Worm (Caenorhabditis elegans) whole organism, L4 larva: ENCODE results near the gene gcy-32.

Experiments
- F26F4.8 ChIP-seq: fragments of 200-800 bp; sonication (Bioruptor generic); conservative IDR thresholded peaks from 2 replicates; pipeline ENCODE4 v1.3.6; 2022; ENCODE audit warnings: missing genetic modification characterization, missing compliant biosample characterization
- F49E8.2 ChIP-seq: sonication (generic microtip); optimal IDR thresholded peaks from 2 replicates; lab custom pipeline; 2016; ENCODE audit warnings: missing compliant biosample characterization, mild to moderate bottlenecking, missing genetic modification characterization, borderline replicate concordance
- T26A8.4 ChIP-seq: fragments of 200-800 bp; sonication (Bioruptor generic); IDR thresholded peaks from 2 replicates; pipeline ENCODE4 v1.3.6; 2022; ENCODE audit warnings: missing genetic modification characterization, missing compliant biosample characterization
- Y48G9A.11 ChIP-seq: fragments of 200-800 bp; sonication (Bioruptor generic); IDR thresholded peaks from 2 replicates; pipeline ENCODE4 v1.3.6; 2022; ENCODE audit warnings: missing genetic modification reagents, missing genetic modification characterization, missing compliant biosample characterization
- ZK337.2 ChIP-seq: fragments of 200-800 bp; sonication (Bioruptor generic); IDR thresholded peaks from 2 replicates; pipeline ENCODE4 v1.3.6; 2022; ENCODE audit warnings: missing genetic modification reagents, missing genetic modification characterization, missing compliant biosample characterization
- aha-1 ChIP-seq: fragments of 150-350 bp; peaks from one replicate; lab custom pipeline; 2014; ENCODE audit warnings: missing biosample characterization, missing genetic modification characterization
- aly-2 ChIP-seq: sonication (generic microtip); optimal IDR thresholded peaks from 2 replicates; lab custom pipeline; 2018; ENCODE audit warnings: missing biosample characterization, missing genetic modification characterization
- ama-1 ChIP-seq: fragments of 150-350 bp; optimal IDR thresholded peaks from 2 replicates; lab custom pipeline; 2014; ENCODE audit warnings: inconsistent platforms, mixed read lengths
- attf-4 ChIP-seq: sonication (generic microtip); optimal IDR thresholded peaks from 3 replicates; lab custom pipeline; 2017; ENCODE audit warnings: missing biosample characterization, missing genetic modification characterization
- ceh-20 ChIP-seq: fragments of 200-800 bp; sonication (Bioruptor generic); IDR thresholded peaks from 2 replicates; pipeline ENCODE4 v1.3.6; 2022; ENCODE audit warnings: missing genetic modification reagents, missing genetic modification characterization, missing compliant biosample characterization
- ceh-82 ChIP-seq: sonication (generic microtip); optimal IDR thresholded peaks from 2 replicates; lab custom pipeline; 2017; ENCODE audit warnings: missing biosample characterization, missing genetic modification characterization
- ces-1 ChIP-seq: fragments of 150-350 bp; sonication (generic microtip); optimal IDR thresholded peaks from 4 replicates; lab custom pipeline; 2014; ENCODE audit warnings: missing biosample characterization, missing genetic modification reagents, missing genetic modification characterization
- ctbp-1 ChIP-seq: fragments of 200-800 bp; sonication (Bioruptor generic); IDR thresholded peaks from 2 replicates; pipeline ENCODE4 v1.3.6; 2022; ENCODE audit warnings: missing genetic modification reagents, missing genetic modification characterization, missing compliant biosample characterization
- dmd-6 ChIP-seq: fragments of 200-800 bp; sonication (Bioruptor generic); IDR thresholded peaks from 2 replicates; pipeline ENCODE4 v1.3.6; 2022; ENCODE audit warnings: missing genetic modification reagents, missing genetic modification characterization, missing compliant biosample characterization
- duxl-1 ChIP-seq: sonication (generic microtip); optimal IDR thresholded peaks from 2 replicates; lab custom pipeline; 2016; ENCODE audit warnings: mild to moderate bottlenecking, missing genetic modification characterization, moderate library complexity, missing compliant biosample characterization; ENCODE audit not compliant: poor library complexity
- dve-1 ChIP-seq: sonication (generic microtip); optimal IDR thresholded peaks from 2 replicates; lab custom pipeline; 2017; ENCODE audit warnings: antibody characterized with exemption, mild to moderate bottlenecking, missing genetic modification characterization, missing compliant biosample characterization; ENCODE audit not compliant: insufficient read depth
- gei-8 ChIP-seq: fragments of 200-800 bp; sonication (Bioruptor generic); optimal IDR thresholded peaks from 2 replicates; lab custom pipeline; 2018; ENCODE audit warnings: mild to moderate bottlenecking, missing genetic modification characterization, missing compliant biosample characterization
- hlh-11 ChIP-seq: fragments of 200-800 bp; sonication (Bioruptor generic); optimal IDR thresholded peaks from 2 replicates; lab custom pipeline; 2018; ENCODE audit warnings: mild to moderate bottlenecking, missing genetic modification characterization, missing compliant biosample characterization
- hlh-30 ChIP-seq: sonication (generic microtip); optimal IDR thresholded peaks from 2 replicates; lab custom pipeline; 2017; ENCODE audit warnings: antibody characterized with exemption, mild to moderate bottlenecking, missing genetic modification characterization, missing compliant biosample characterization; ENCODE audit not compliant: insufficient read depth
- lin-1 ChIP-seq: fragments of 200-800 bp; sonication (Bioruptor generic); IDR thresholded peaks from 2 replicates; pipeline ENCODE4 v1.3.6; 2022; ENCODE audit warnings: missing genetic modification reagents, missing genetic modification characterization, missing compliant biosample characterization
- lin-13 ChIP-seq: fragments of 150-350 bp; optimal IDR thresholded peaks from 2 replicates; lab custom pipeline; 2014; ENCODE audit warnings: missing biosample characterization, missing genetic modification reagents, missing genetic modification characterization
- lin-15B ChIP-seq: fragments of 150-350 bp; sonication (generic microtip); optimal IDR thresholded peaks from 3 replicates; lab custom pipeline; 2014; ENCODE audit warnings: missing biosample characterization, missing genetic modification characterization
- lin-39 ChIP-seq: fragments of 150-350 bp; optimal IDR thresholded peaks from 2 replicates; lab custom pipeline; 2014; ENCODE audit warnings: missing biosample characterization, missing genetic modification reagents, missing genetic modification characterization
- madf-9 ChIP-seq: fragments of 200-800 bp; sonication (Bioruptor generic); conservative IDR thresholded peaks from 2 replicates; pipeline ENCODE4 v1.3.6; 2022; ENCODE audit warnings: missing genetic modification reagents, missing genetic modification characterization, missing compliant biosample characterization
- mdt-29 ChIP-seq: fragments of 200-800 bp; sonication (Bioruptor generic); IDR thresholded peaks from 2 replicates; pipeline ENCODE4 v1.3.6; 2022; ENCODE audit warnings: missing genetic modification reagents, missing genetic modification characterization, missing compliant biosample characterization
- mes-2 ChIP-seq: sonication (generic microtip); optimal IDR thresholded peaks from 2 replicates; lab custom pipeline; 2016; ENCODE audit warnings: missing genotype, mild to moderate bottlenecking, missing genetic modification characterization, missing compliant biosample characterization; ENCODE audit not compliant: poor library complexity, severe bottlenecking
- nhr-102 ChIP-seq: sonication (generic microtip); optimal IDR thresholded peaks from 2 replicates; lab custom pipeline; 2016; ENCODE audit warnings: mild to moderate bottlenecking, missing genetic modification characterization, moderate library complexity, missing compliant biosample characterization
- nhr-111 ChIP-seq: fragments of 200-800 bp; sonication (Bioruptor generic); optimal IDR thresholded peaks from 2 replicates; lab custom pipeline; 2018; ENCODE audit warnings: mild to moderate bottlenecking, missing genetic modification characterization, missing compliant biosample characterization
- nhr-25 ChIP-seq: sonication (generic microtip); optimal IDR thresholded peaks from 2 replicates; lab custom pipeline; 2017; ENCODE audit warnings: missing genetic modification characterization, mild to moderate bottlenecking, missing compliant biosample characterization, antibody characterized with exemption, moderate library complexity, borderline replicate concordance; ENCODE audit not compliant: insufficient read depth
- nhr-6 ChIP-seq: fragments of 150-350 bp; optimal IDR thresholded peaks from 2 replicates; lab custom pipeline; 2014; ENCODE audit warnings: missing biosample characterization, missing genetic modification characterization
- pha-4 ChIP-seq, 2 experiments: fragments of 150-350 bp in 1 of 2; fragments of 200-800 bp in 1 of 2; sonication (Bioruptor generic) in 1 of 2; IDR thresholded peaks in 1 of 2; optimal IDR thresholded peaks in 1 of 2; 2 replicates each; pipeline versions ENCODE4 v1.3.6 to Lab custom; 2014 to 2022; ENCODE audit warnings: missing genetic modification characterization in 2 of 2, missing genetic modification reagents in 2 of 2, missing biosample characterization in 1 of 2, missing compliant biosample characterization in 1 of 2
- php-3 ChIP-seq: fragments of 200-800 bp; sonication (Bioruptor generic); IDR thresholded peaks from 2 replicates; pipeline ENCODE4 v1.3.6; 2022; ENCODE audit warnings: missing genetic modification reagents, missing genetic modification characterization, missing compliant biosample characterization
- pqm-1 ChIP-seq: sonication (generic microtip); optimal IDR thresholded peaks from 2 replicates; lab custom pipeline; 2017; ENCODE audit warnings: missing biosample characterization, missing genetic modification characterization
- rbr-2 ChIP-seq: sonication (generic microtip); optimal IDR thresholded peaks from 2 replicates; lab custom pipeline; 2016; ENCODE audit warnings: missing genotype, missing genetic modification characterization, missing compliant biosample characterization
- sdz-12 ChIP-seq: fragments of 200-800 bp; sonication (Bioruptor generic); optimal IDR thresholded peaks from 2 replicates; lab custom pipeline; 2018; ENCODE audit warnings: mild to moderate bottlenecking, missing genetic modification characterization, missing compliant biosample characterization
- set-16 ChIP-seq: fragments of 200-800 bp; sonication (Bioruptor generic); IDR thresholded peaks from 2 replicates; pipeline ENCODE4 v1.3.6; 2022; ENCODE audit warnings: missing genetic modification reagents, missing genetic modification characterization, missing compliant biosample characterization
- skn-1 ChIP-seq: fragments of 150-350 bp; optimal IDR thresholded peaks from 2 replicates; lab custom pipeline; 2014; ENCODE audit warnings: missing biosample characterization, missing genetic modification characterization
- snpc-1.2 ChIP-seq: fragments of 200-800 bp; sonication (Bioruptor generic); IDR thresholded peaks from 2 replicates; pipeline ENCODE4 v1.3.6; 2022; ENCODE audit warnings: missing genetic modification reagents, missing genetic modification characterization, missing compliant biosample characterization
- spr-1 ChIP-seq: sonication (generic microtip); optimal IDR thresholded peaks from 2 replicates; lab custom pipeline; 2016; ENCODE audit warnings: mild to moderate bottlenecking, missing genetic modification characterization, missing compliant biosample characterization
- tag-97 ChIP-seq: fragments of 200-800 bp; sonication (Bioruptor generic); IDR thresholded peaks from 2 replicates; pipeline ENCODE4 v1.3.6; 2022; ENCODE audit warnings: missing genetic modification characterization, missing compliant biosample characterization
- tra-1 ChIP-seq: fragments of 200-800 bp; sonication (Bioruptor generic); IDR thresholded peaks from 2 replicates; pipeline ENCODE4 v1.3.6; 2022; ENCODE audit warnings: missing genetic modification reagents, missing genetic modification characterization, missing compliant biosample characterization
- unc-39 ChIP-seq: sonication (generic microtip); optimal IDR thresholded peaks from 2 replicates; lab custom pipeline; 2017; ENCODE audit warnings: missing biosample characterization, missing genetic modification characterization
- zfp-2 ChIP-seq: sonication (generic microtip); optimal IDR thresholded peaks from 2 replicates; lab custom pipeline; 2016; ENCODE audit warnings: mild to moderate bottlenecking, missing genetic modification characterization, missing compliant biosample characterization
- ztf-11 ChIP-seq: fragments of 150-350 bp; optimal IDR thresholded peaks from 2 replicates; lab custom pipeline; 2014; ENCODE audit warnings: missing biosample characterization, missing genetic modification characterization

The gcy-32 gene

DNA sequence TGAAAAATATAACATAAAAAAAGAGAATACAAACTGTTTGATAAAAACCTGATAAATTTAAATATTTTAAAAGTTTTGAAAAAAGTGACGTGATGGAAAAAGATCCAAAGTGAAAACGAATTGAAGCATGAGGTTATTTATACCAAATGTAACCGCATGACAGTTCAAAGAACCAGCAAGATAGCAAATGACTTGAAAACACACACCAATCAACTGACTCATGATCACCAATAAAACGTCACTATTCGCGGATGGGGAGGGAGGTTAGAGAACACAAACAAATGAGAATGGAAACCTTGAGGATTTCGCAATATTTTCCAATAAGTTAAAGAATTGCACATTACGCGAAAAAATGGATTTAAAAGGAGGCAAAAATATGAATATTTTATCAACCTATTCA is 5.9 kb downstream of the gcy-32 start, which contains the start of gene C06B3.7 (continued):
- peak; percentile 95 for TF ChIP-seq dmd-6 (GFP tag; lab: Robert Waterston, UW)
- no peak for TF ChIP-seq Y48G9A.11 (GFP tag; lab: Robert Waterston, UW)
- peak; percentile 52 for TF ChIP-seq nhr-25 (tag; lab: Kevin White, UChicago)
- TF ChIP-seq tra-1 (GFP tag; lab: Robert Waterston, UW): peak; percentile 62; the same call in 1 of the 2 replicates
- no peak for TF ChIP-seq unc-39 (tag; lab: Kevin White, UChicago)
- peak; percentile 57 for TF ChIP-seq nhr-102 (tag; lab: Kevin White, UChicago)
- no peak for TF ChIP-seq mes-2 (tag; lab: Kevin White, UChicago)
- no peak for TF ChIP-seq ceh-20 (GFP tag; lab: Robert Waterston, UW)
- no peak for TF ChIP-seq nhr-111 (GFP tag; lab: Kevin White, UChicago)
- no peak for TF ChIP-seq tag-97 (GFP tag; lab: Robert Waterston, UW)
- no peak for TF ChIP-seq duxl-1 (tag; lab: Kevin White, UChicago)
- peak; percentile 62 for TF ChIP-seq lin-13 (GFP tag; lab: Kevin White, UChicago)
- TF ChIP-seq pha-4 (GFP tag; IDR thresholded peaks at IDR 0.05; lab: Robert Waterston, UW): peak; percentile 30; the same call in 1 of the 2 replicates
- peak; percentile 41 for TF ChIP-seq pha-4 (tag; optimal IDR thresholded peaks at IDR 0.05; lab: Kevin White, UChicago)
- no peak for TF ChIP-seq zfp-2 (tag; lab: Kevin White, UChicago)
- no peak for TF ChIP-seq ztf-11 (tag; lab: Kevin White, UChicago)
- TF ChIP-seq skn-1 (tag; lab: Kevin White, UChicago): no peak
- TF ChIP-seq dve-1: peak; percentile 95
- TF ChIP-seq php-3 (GFP tag; lab: Robert Waterston, UW): peak; percentile 92
- TF ChIP-seq ama-1 (lab: Kevin White, UChicago): peak; percentile 81
- no peak for TF ChIP-seq spr-1 (tag; lab: Kevin White, UChicago)
- TF ChIP-seq attf-4 (tag; lab: Kevin White, UChicago): no peak
- TF ChIP-seq ces-1 (GFP tag; lab: Kevin White, UChicago): no peak
- TF ChIP-seq aly-2: no peak
- peak; percentile 16; the same call in 1 of the 2 replicates for TF ChIP-seq lin-1

- TF ChIP-seq aha-1 (tag; lab: Kevin White, UChicago) (peak; percentile 95), madf-9 (GFP tag; lab: Robert Waterston, UW) (0 out of 2 replicates have a peak, but pooled peaks have one; percentile 6), mdt-29 (GFP tag; lab: Robert Waterston, UW) (no peak), php-3 (GFP tag; lab: Robert Waterston, UW) (no peak), ama-1 (lab: Kevin White, UChicago) (peak; percentile 64)
Observed at ce11 chrV:13908916-13909176, 6.4 kb downstream of the gcy-32 start, which contains the start of gene C06B3.6. C06B3.6 (minus strand) TSS chrV:13908967.

- TF ChIP-seq hlh-30 (tag; lab: Kevin White, UChicago) (no peak), lin-1 (0 out of 2 replicates have a peak, but pooled peaks have one; percentile 6), ZK337.2 (no peak), ceh-82 (tag; lab: Kevin White, UChicago) (no peak), nhr-25 (tag; lab: Kevin White, UChicago) (no peak), snpc-1.2 (0 out of 2 replicates have a peak, but pooled peaks have one; percentile 6), ztf-11 (tag; lab: Kevin White, UChicago) (no peak), rbr-2 (tag; lab: Kevin White, UChicago) (no peak), pqm-1 (no peak), gei-8 (no peak), nhr-102 (tag; lab: Kevin White, UChicago) (no peak), set-16 (GFP tag; lab: Robert Waterston, UW) (no peak), lin-39 (tag; lab: Kevin White, UChicago) (no peak), F26F4.8 (no peak), lin-15B (tag; lab: Kevin White, UChicago) (no peak), aha-1 (tag; lab: Kevin White, UChicago) (peak; percentile 72), sdz-12 (GFP tag; lab: Kevin White, UChicago) (peak; percentile 60), hlh-11 (tag; lab: Kevin White, UChicago) (no peak), nhr-6 (tag; lab: Kevin White, UChicago) (no peak), ctbp-1 (GFP tag; lab: Robert Waterston, UW) (no peak), Y48G9A.11 (GFP tag; lab: Robert Waterston, UW) (0 out of 2 replicates have a peak, but pooled peaks have one; percentile 24), F49E8.2 (tag; lab: Kevin White, UChicago) (no peak), T26A8.4 (GFP tag; lab: Robert Waterston, UW) (peak; percentile 7)
Observed at ce11 chrV:13908120-13908915, 7.0 kb downstream of the gcy-32 start.
